Fruit fly (Drosophila melanogaster) whole organism, embryonic: Measurements from ENCODE around the gene CG33514.

Experiments
- Aef1 ChIP-seq: fragments of 200-800 bp; sonication (Bioruptor generic); IDR thresholded peaks from 3 replicates; pipeline ENCODE4 v1.3.6; 2022; ENCODE audit warnings: missing biosample characterization, missing genetic modification characterization
- B-H1 ChIP-seq: fragments of 200-800 bp; sonication (Bioruptor generic); IDR thresholded peaks from 3 replicates; pipeline ENCODE4 v1.3.6; 2022; ENCODE audit warnings: missing biosample characterization, missing genetic modification characterization
- Blimp-1 ChIP-seq: fragments of 200-800 bp; sonication (Bioruptor generic); optimal IDR thresholded peaks from 3 replicates; lab custom pipeline; 2018; ENCODE audit warnings: missing biosample characterization, missing genetic modification characterization, mild to moderate bottlenecking, moderate library complexity, missing genetic modification reagents
- CG11247 ChIP-seq: fragments of 200-800 bp; sonication (Bioruptor generic); IDR thresholded peaks from 2 replicates; pipeline ENCODE4 v1.3.6; 2022; ENCODE audit warnings: missing biosample characterization, missing genetic modification characterization
- CG11456 ChIP-seq: fragments of 200-800 bp; sonication (Bioruptor generic); IDR thresholded peaks from 3 replicates; pipeline ENCODE4 v1.3.6; 2022; ENCODE audit warnings: missing biosample characterization, missing genetic modification characterization
- CG12071 ChIP-seq: fragments of 200-800 bp; sonication (Bioruptor generic); optimal IDR thresholded peaks from 3 replicates; lab custom pipeline; 2018; ENCODE audit warnings: missing biosample characterization, mild to moderate bottlenecking, missing genetic modification characterization
- CG12299 ChIP-seq: fragments of 200-800 bp; sonication (Bioruptor generic); optimal IDR thresholded peaks from 2 replicates; lab custom pipeline; 2018; ENCODE audit warnings: missing biosample characterization, mild to moderate bottlenecking, missing genetic modification characterization
- CG1233 ChIP-seq: fragments of 200-800 bp; sonication (Bioruptor generic); optimal IDR thresholded peaks from 4 replicates; lab custom pipeline; 2018; ENCODE audit warnings: missing biosample characterization, mild to moderate bottlenecking, missing genetic modification characterization
- CG12391 ChIP-seq: fragments of 200-800 bp; sonication (Bioruptor generic); optimal IDR thresholded peaks from 3 replicates; lab custom pipeline; 2018; ENCODE audit warnings: missing biosample characterization, mild to moderate bottlenecking, missing genetic modification characterization, moderate library complexity
- CG12744 ChIP-seq: fragments of 200-800 bp; sonication (Bioruptor generic); optimal IDR thresholded peaks from 2 replicates; lab custom pipeline; 2016; ENCODE audit warnings: missing biosample characterization, missing genetic modification characterization
- CG13424 ChIP-seq: fragments of 200-800 bp; sonication (Bioruptor generic); optimal IDR thresholded peaks from 2 replicates; lab custom pipeline; 2019; ENCODE audit warnings: missing biosample characterization, mild to moderate bottlenecking, missing genetic modification characterization, moderate library complexity
- CG13894 ChIP-seq: fragments of 200-800 bp; sonication (Bioruptor generic); optimal IDR thresholded peaks from 3 replicates; lab custom pipeline; 2018; ENCODE audit warnings: missing biosample characterization, mild to moderate bottlenecking, missing genetic modification characterization, moderate library complexity
- CG14667 ChIP-seq: fragments of 200-800 bp; sonication (Bioruptor generic); IDR thresholded peaks from 2 replicates; pipeline ENCODE4 v1.3.6; 2022; ENCODE audit warnings: missing biosample characterization, missing genetic modification characterization
- CG16863 ChIP-seq: fragments of 200-800 bp; sonication (Bioruptor generic); optimal IDR thresholded peaks from 3 replicates; lab custom pipeline; 2016; ENCODE audit warnings: missing biosample characterization, missing genetic modification characterization
- CG17359 ChIP-seq: fragments of 200-800 bp; sonication (Bioruptor generic); optimal IDR thresholded peaks from 3 replicates; lab custom pipeline; 2018; ENCODE audit warnings: missing biosample characterization, mild to moderate bottlenecking, missing genetic modification characterization, moderate library complexity
- CG17802 ChIP-seq: fragments of 200-800 bp; sonication (Bioruptor generic); optimal IDR thresholded peaks from 2 replicates; lab custom pipeline; 2018; ENCODE audit warnings: missing biosample characterization, mild to moderate bottlenecking, missing genetic modification characterization, moderate library complexity
- CG18262 ChIP-seq: fragments of 200-800 bp; optimal IDR thresholded peaks from 3 replicates; lab custom pipeline; 2019; ENCODE audit warnings: missing biosample characterization, mild to moderate bottlenecking, missing genetic modification characterization, moderate library complexity
- CG18619 ChIP-seq: fragments of 200-800 bp; sonication (Bioruptor generic); optimal IDR thresholded peaks from 3 replicates; lab custom pipeline; 2017; ENCODE audit warnings: missing biosample characterization, mild to moderate bottlenecking, missing genetic modification characterization
- CG2678 ChIP-seq: fragments of 200-800 bp; sonication (Bioruptor generic); optimal IDR thresholded peaks from 3 replicates; lab custom pipeline; 2019; ENCODE audit warnings: missing biosample characterization, mild to moderate bottlenecking, missing genetic modification characterization, moderate library complexity
- CG32772 ChIP-seq: fragments of 200-800 bp; sonication (Bioruptor generic); IDR thresholded peaks from 2 replicates; pipeline ENCODE4 v1.3.6; 2022; ENCODE audit warnings: missing biosample characterization, missing genetic modification characterization
- CG6791 ChIP-seq: fragments of 200-800 bp; sonication (Bioruptor generic); IDR thresholded peaks from 3 replicates; pipeline ENCODE4 v1.3.6; 2022; ENCODE audit warnings: missing biosample characterization, missing genetic modification characterization; ENCODE audit not compliant: partially characterized antibody
- CG7786 ChIP-seq: fragments of 200-800 bp; sonication (Bioruptor generic); optimal IDR thresholded peaks from 2 replicates; lab custom pipeline; 2016; ENCODE audit warnings: missing biosample characterization, missing genetic modification characterization
- CG7839 ChIP-seq: fragments of 200-800 bp; sonication (Bioruptor generic); optimal IDR thresholded peaks from 3 replicates; lab custom pipeline; 2018; ENCODE audit warnings: missing biosample characterization, mild to moderate bottlenecking, missing genetic modification characterization, moderate library complexity
- CG9727 ChIP-seq: fragments of 200-800 bp; sonication (Bioruptor generic); optimal IDR thresholded peaks from 3 replicates; lab custom pipeline; 2017; ENCODE audit warnings: missing biosample characterization, mild to moderate bottlenecking, missing genetic modification characterization
- CG9932 ChIP-seq: fragments of 200-800 bp; sonication (Bioruptor generic); IDR thresholded peaks from 2 replicates; pipeline ENCODE4 v1.3.6; 2022; ENCODE audit warnings: missing biosample characterization, missing genetic modification characterization
- Dbx ChIP-seq: fragments of 200-800 bp; sonication (Bioruptor generic); IDR thresholded peaks from 3 replicates; pipeline ENCODE4 v1.3.6; 2022; ENCODE audit warnings: missing biosample characterization, missing genetic modification characterization
- Dek ChIP-seq: fragments of 200-800 bp; sonication (Bioruptor generic); optimal IDR thresholded peaks from 3 replicates; lab custom pipeline; 2019; ENCODE audit warnings: missing biosample characterization, mild to moderate bottlenecking, missing genetic modification characterization, moderate library complexity
- E2f1 ChIP-seq: fragments of 200-800 bp; sonication (Bioruptor generic); IDR thresholded peaks from 2 replicates; pipeline ENCODE4 v1.3.6; 2022; ENCODE audit warnings: missing biosample characterization, missing genetic modification characterization
- Fer1 ChIP-seq: fragments of 200-800 bp; sonication (Bioruptor generic); optimal IDR thresholded peaks from 2 replicates; lab custom pipeline; 2017; ENCODE audit warnings: missing biosample characterization, mild to moderate bottlenecking, missing genetic modification characterization
- Fer3 ChIP-seq: fragments of 200-800 bp; sonication (Bioruptor generic); optimal IDR thresholded peaks from 2 replicates; lab custom pipeline; 2018; ENCODE audit warnings: missing biosample characterization, mild to moderate bottlenecking, missing genetic modification characterization, moderate library complexity
- HLH3B ChIP-seq: fragments of 200-800 bp; sonication (Bioruptor generic); IDR thresholded peaks from 2 replicates; pipeline ENCODE4 v1.3.6; 2022; ENCODE audit warnings: missing biosample characterization, missing genetic modification characterization
- Hmr ChIP-seq: fragments of 200-800 bp; sonication (Bioruptor generic); optimal IDR thresholded peaks from 3 replicates; lab custom pipeline; 2017; ENCODE audit warnings: mild to moderate bottlenecking, missing biosample characterization, missing genetic modification reagents, missing genetic modification characterization
- Hr3 ChIP-seq: fragments of 200-800 bp; sonication (Bioruptor generic); optimal IDR thresholded peaks from 3 replicates; lab custom pipeline; 2016; ENCODE audit warnings: missing biosample characterization, missing genetic modification characterization
- Med ChIP-seq: fragments of 200-800 bp; sonication (Bioruptor generic); peaks from one replicate; lab custom pipeline; 2016; ENCODE audit warnings: missing biosample characterization, missing genetic modification characterization, mild to moderate bottlenecking, inconsistent platforms, moderate library complexity
- Myb ChIP-seq: fragments of 200-800 bp; sonication (Bioruptor generic); optimal IDR thresholded peaks from 2 replicates; lab custom pipeline; 2016; ENCODE audit warnings: missing biosample characterization, missing genetic modification characterization
- Rfx ChIP-seq: fragments of 200-800 bp; sonication (Bioruptor generic); IDR thresholded peaks from 2 replicates; pipeline ENCODE4 v1.3.6; 2022; ENCODE audit warnings: missing biosample characterization, missing genetic modification characterization
- ap ChIP-seq: fragments of 200-800 bp; sonication (Bioruptor generic); IDR thresholded peaks from 2 replicates; pipeline ENCODE4 v1.3.6; 2022; ENCODE audit warnings: missing biosample characterization, missing genetic modification characterization
- bcd ChIP-seq: fragments of 200-800 bp; sonication (Bioruptor generic); optimal IDR thresholded peaks from 2 replicates; lab custom pipeline; 2017; ENCODE audit warnings: missing biosample characterization, mild to moderate bottlenecking, missing genetic modification characterization
- crc ChIP-seq: fragments of 200-800 bp; sonication (Bioruptor generic); optimal IDR thresholded peaks from 2 replicates; lab custom pipeline; 2016; ENCODE audit warnings: missing biosample characterization, missing genetic modification characterization
- gro ChIP-seq: fragments of 200-800 bp; sonication (Bioruptor generic); optimal IDR thresholded peaks from 2 replicates; lab custom pipeline; 2016; ENCODE audit warnings: missing biosample characterization, missing genetic modification characterization
- gsb-n ChIP-seq: fragments of 200-800 bp; sonication (Bioruptor generic); optimal IDR thresholded peaks from 3 replicates; lab custom pipeline; 2018; ENCODE audit warnings: missing biosample characterization, mild to moderate bottlenecking, missing genetic modification characterization
- jumu ChIP-seq: fragments of 200-800 bp; sonication (Bioruptor generic); optimal IDR thresholded peaks from 3 replicates; lab custom pipeline; 2016; ENCODE audit warnings: missing biosample characterization, missing genetic modification characterization
- lmd ChIP-seq: fragments of 200-800 bp; sonication (Bioruptor generic); IDR thresholded peaks from 2 replicates; pipeline ENCODE4 v1.3.6; 2022; ENCODE audit warnings: missing biosample characterization, missing genetic modification characterization
- lola ChIP-seq, 3 experiments: fragments of >200 bp in 2 of 3; fragments of 200-800 bp in 1 of 3; sonication (Bioruptor generic) in 1 of 3; optimal IDR thresholded peaks; 2 replicates each; lab custom pipeline; 2017 to 2019; ENCODE audit warnings: missing biosample characterization in 3 of 3, missing genetic modification characterization in 3 of 3, mild to moderate bottlenecking in 1 of 3, moderate library complexity in 1 of 3
- peb ChIP-seq: fragments of 200-800 bp; sonication (Bioruptor generic); IDR thresholded peaks from 2 replicates; pipeline ENCODE4 v1.3.6; 2022; ENCODE audit warnings: missing biosample characterization, missing genetic modification characterization
- pum ChIP-seq: fragments of 200-800 bp; sonication (Bioruptor generic); optimal IDR thresholded peaks from 2 replicates; lab custom pipeline; 2016; ENCODE audit warnings: missing biosample characterization, missing genetic modification characterization
- ranshi ChIP-seq: fragments of 200-800 bp; sonication (Bioruptor generic); IDR thresholded peaks from 2 replicates; pipeline ENCODE4 v1.3.6; 2022; ENCODE audit warnings: missing biosample characterization, missing genetic modification characterization
- shn ChIP-seq: fragments of 200-800 bp; sonication (Bioruptor generic); optimal IDR thresholded peaks from 3 replicates; lab custom pipeline; 2016; ENCODE audit warnings: missing biosample characterization, missing genetic modification characterization
- sug ChIP-seq: fragments of 200-800 bp; optimal IDR thresholded peaks from 2 replicates; lab custom pipeline; 2019; ENCODE audit warnings: missing biosample characterization, mild to moderate bottlenecking, missing genetic modification characterization, moderate library complexity
- tup ChIP-seq: fragments of 200-800 bp; sonication (Bioruptor generic); optimal IDR thresholded peaks from 2 replicates; lab custom pipeline; 2016; ENCODE audit warnings: missing biosample characterization, mild to moderate bottlenecking, missing genetic modification characterization, moderate library complexity

The CG33514 gene

DNA sequence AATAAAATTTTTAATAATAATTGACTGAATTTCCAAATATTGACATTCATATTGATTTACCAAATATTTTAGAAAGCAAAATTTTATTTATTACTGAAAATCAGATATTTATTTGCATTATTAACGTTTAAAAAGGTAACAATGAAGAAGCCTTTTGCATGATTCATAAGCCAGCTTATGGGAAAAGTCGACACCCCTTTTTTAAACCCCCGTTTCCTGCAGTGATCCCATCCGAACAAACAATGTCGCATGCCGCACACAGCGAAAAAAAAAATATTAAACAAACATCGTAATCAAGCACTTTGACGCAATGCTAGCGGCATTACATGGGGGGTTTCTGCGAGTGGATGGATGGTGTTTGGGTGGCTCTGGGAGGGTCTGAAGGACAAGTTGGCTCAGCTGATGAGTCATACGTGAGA, 11.6 kb upstream of the CG33514 start (continued):
- TF ChIP-seq sug (tag; lab: Kevin White, UChicago) (peak; percentile 7), CG13894 (tag; lab: Kevin White, UChicago) (peak; percentile 13), CG12744 (GFP tag; lab: Kevin White, UChicago) (no peak), gsb-n (no peak), lmd (GFP tag; lab: Robert Waterston, UW) (peak; percentile 40), CG11247 (GFP tag; lab: Robert Waterston, UW) (peak; percentile 29; the same call in 1 of the 2 replicates), jumu (GFP tag; lab: Kevin White, UChicago) (peak; percentile 53), Med (GFP tag; lab: Kevin White, UChicago) (peak; percentile 90), Fer3 (tag; lab: Kevin White, UChicago) (peak; percentile 28), crc (GFP tag; lab: Kevin White, UChicago) (no peak), Dek (tag; lab: Kevin White, UChicago) (peak; percentile 10), ap (GFP tag; lab: Robert Waterston, UW) (no peak), CG17802 (no peak), CG32772 (GFP tag; lab: Robert Waterston, UW) (0 out of 2 replicates have a peak, but pooled peaks have one; percentile 10), Aef1 (GFP tag; lab: Robert Waterston, UW) (no peak), shn (GFP tag; lab: Kevin White, UChicago) (peak; percentile 38), CG13424 (tag; lab: Kevin White, UChicago) (peak; percentile 31), CG12299 (no peak), CG1233 (GFP tag; lab: Kevin White, UChicago) (peak; percentile 37), Blimp-1 (GFP tag; lab: Kevin White, UChicago) (peak; percentile 22), lola (GFP tag; optimal IDR thresholded peaks at IDR 0.05; lab: Kevin White, UChicago) (peak in 1 of 3 experiments; percentile 0), CG18619 (peak; percentile 25), E2f1 (GFP tag; lab: Robert Waterston, UW) (no peak), Fer1 (peak; percentile 41), CG12071 (GFP tag; lab: Kevin White, UChicago) (peak; percentile 65), tup (GFP tag; lab: Kevin White, UChicago) (peak; percentile 8), CG9932 (0 out of 2 replicates have a peak, but pooled peaks have one; percentile 31), CG11456 (GFP tag; lab: Robert Waterston, UW) (peak; percentile 61; the same call in 1 of the 3 replicates), Hr3 (GFP tag; lab: Kevin White, UChicago) (peak; percentile 27), peb (GFP tag; lab: Robert Waterston, UW) (no peak), bcd (GFP tag; lab: Kevin White, UChicago) (peak; percentile 46), CG18262 (tag; lab: Kevin White, UChicago) (peak; percentile 30), Myb (peak; percentile 17), CG14667 (no peak), Dbx (GFP tag; lab: Robert Waterston, UW) (peak; percentile 29; the same call in 1 of the 3 replicates), CG7839 (tag; lab: Kevin White, UChicago) (peak; percentile 51), CG12391 (tag; lab: Kevin White, UChicago) (peak; percentile 12), CG7786 (GFP tag; lab: Kevin White, UChicago) (peak; percentile 44), Hmr (GFP tag; lab: Kevin White, UChicago) (peak; percentile 71), Rfx (peak; percentile 67), CG16863 (peak; percentile 24), CG17359 (tag; lab: Kevin White, UChicago) (peak; percentile 56), CG2678 (tag; lab: Kevin White, UChicago) (peak; percentile 61), ranshi (0 out of 2 replicates have a peak, but pooled peaks have one; percentile 12), pum (GFP tag; lab: Kevin White, UChicago) (peak; percentile 30), CG9727 (GFP tag; lab: Kevin White, UChicago) (peak; percentile 33), HLH3B (no peak), gro (GFP tag; lab: Kevin White, UChicago) (peak; percentile 6), B-H1 (peak; percentile 21; the same call in 1 of the 3 replicates), CG6791 (GFP tag; lab: Robert Waterston, UW) (peak; percentile 34; the same call in 1 of the 3 replicates)
